Fruit fly (Drosophila melanogaster): ENCODE results near the gene ome.
A peak's percentile ranks its signal among the peaks of the same experiment; 100 is the strongest.

ome gene

DNA sequence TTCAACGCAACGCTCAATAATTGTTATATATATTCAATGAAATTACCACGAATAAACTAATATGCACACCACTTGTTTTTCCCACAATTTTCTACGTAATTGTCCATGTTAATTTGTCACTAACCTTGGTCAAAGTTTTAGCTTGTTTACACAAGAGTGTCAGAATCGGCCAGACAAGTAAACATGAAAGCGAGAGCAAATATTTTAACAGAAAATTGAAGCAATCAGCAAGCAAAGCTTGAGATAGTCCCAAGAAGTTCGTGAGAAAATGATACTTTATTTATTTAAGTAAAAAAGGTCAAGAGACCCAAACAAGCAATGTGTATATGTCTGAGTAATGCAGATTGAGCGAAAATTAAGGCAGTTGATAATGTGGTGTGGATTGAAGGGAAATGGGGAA, 35.4 kb downstream of the ome start (continued):
- TF ChIP-seq CG18599 (GFP tag; optimal IDR thresholded peaks at IDR 0.05), result peak; percentile 64
- no peak for TF ChIP-seq Scr (GFP tag; IDR thresholded peaks at IDR 0.05; ENCODE audit: partially characterized antibody)
- TF ChIP-seq sug (tag; optimal IDR thresholded peaks at IDR 0.05), result peak; percentile 4
- TF ChIP-seq CG3281 (GFP tag; optimal IDR thresholded peaks at IDR 0.05), result peak; percentile 65
- TF ChIP-seq pho (GFP tag; optimal IDR thresholded peaks at IDR 0.05), result peak; percentile 46
- TF ChIP-seq CG18619 (GFP tag; optimal IDR thresholded peaks at IDR 0.05), result peak; percentile 50
- no peak for TF ChIP-seq dm (GFP tag; optimal IDR thresholded peaks at IDR 0.05)
- no peak for TF ChIP-seq dimm (GFP tag; IDR thresholded peaks at IDR 0.05)
- peak; percentile 44 for TF ChIP-seq dmrt99B (tag; optimal IDR thresholded peaks at IDR 0.05)
- TF ChIP-seq CG10209 (GFP tag; optimal IDR thresholded peaks at IDR 0.05), result peak; percentile 56
- TF ChIP-seq Rx (GFP tag; IDR thresholded peaks at IDR 0.05), result no peak
- TF ChIP-seq CG18476 (GFP tag; optimal IDR thresholded peaks at IDR 0.05), result peak; percentile 41
- TF ChIP-seq Sox102F (GFP tag; optimal IDR thresholded peaks at IDR 0.05), result peak; percentile 46
- peak; percentile 40 for TF ChIP-seq CG9876 (GFP tag; optimal IDR thresholded peaks at IDR 0.05)
- TF ChIP-seq sna (GFP tag; IDR thresholded peaks at IDR 0.05; ENCODE audit: partially characterized antibody), result no peak
- no peak for TF ChIP-seq CG6791 (GFP tag; IDR thresholded peaks at IDR 0.05; ENCODE audit: partially characterized antibody)
- TF ChIP-seq nerfin-2 (GFP tag; IDR thresholded peaks at IDR 0.05; ENCODE audit: partially characterized antibody), result no peak
- TF ChIP-seq CG14050 (GFP tag; IDR thresholded peaks at IDR 0.05), result no peak
- TF ChIP-seq CG10462 (GFP tag; optimal IDR thresholded peaks at IDR 0.05), result peak; percentile 3
- peak; percentile 12 for TF ChIP-seq Mes4 (GFP tag; optimal IDR thresholded peaks at IDR 0.05)
- no peak for TF ChIP-seq CG12299 (tag; optimal IDR thresholded peaks at IDR 0.05)
- TF ChIP-seq Awh (GFP tag; IDR thresholded peaks at IDR 0.05), result peak; percentile 66
- TF ChIP-seq CG3065 (GFP tag; optimal IDR thresholded peaks at IDR 0.05), result no peak
- TF ChIP-seq exex (tag; optimal IDR thresholded peaks at IDR 0.05), result peak; percentile 23
- peak; percentile 71 for TF ChIP-seq bab2 (GFP tag; optimal IDR thresholded peaks at IDR 0.05)
- no peak for TF ChIP-seq Ets65A (GFP tag)
- peak; percentile 1 for TF ChIP-seq Ets97D (GFP tag; optimal IDR thresholded peaks at IDR 0.05)
- TF ChIP-seq CG6765 (GFP tag; optimal IDR thresholded peaks at IDR 0.05), result peak; percentile 59
- peak; percentile 53 for TF ChIP-seq Vsx1 (GFP tag; optimal IDR thresholded peaks at IDR 0.05)
- TF ChIP-seq CG12744 (GFP tag; optimal IDR thresholded peaks at IDR 0.05), result peak; percentile 56
- peak; percentile 35 for TF ChIP-seq CoRest (tag; optimal IDR thresholded peaks at IDR 0.05)
- no peak for TF ChIP-seq Spps (tag; optimal IDR thresholded peaks at IDR 0.05)
- peak; percentile 39; the same call in 1 of the 2 replicates for TF ChIP-seq CG11696 (GFP tag; IDR thresholded peaks at IDR 0.05)
- peak in 1 of 2 experiments; percentile 4 for TF ChIP-seq Trl (optimal IDR thresholded peaks at IDR 0.05)
- peak; percentile 62 for TF ChIP-seq Trl (GFP tag; optimal IDR thresholded peaks at IDR 0.05)
- no peak for TF ChIP-seq CG17802 (tag; optimal IDR thresholded peaks at IDR 0.05)
- TF ChIP-seq vnd (GFP tag; IDR thresholded peaks at IDR 0.05; ENCODE audit: partially characterized antibody), result no peak
- TF ChIP-seq CG11723 (GFP tag; optimal IDR thresholded peaks at IDR 0.05), result no peak
- peak; percentile 54 for TF ChIP-seq CG12769 (tag; optimal IDR thresholded peaks at IDR 0.05)
- 0 out of 2 replicates have a peak, but pooled peaks have one; percentile 10 for TF ChIP-seq CG43689 (GFP tag; IDR thresholded peaks at IDR 0.05)
- TF ChIP-seq HmgZ (tag; optimal IDR thresholded peaks at IDR 0.05), result no peak
- no peak for TF ChIP-seq unc-4 (GFP tag; IDR thresholded peaks at IDR 0.05; ENCODE audit: partially characterized antibody)
- peak; percentile 64 for TF ChIP-seq Fer1 (GFP tag; optimal IDR thresholded peaks at IDR 0.05)
- 0 out of 2 replicates have a peak, but pooled peaks have one; percentile 27 for TF ChIP-seq Poxn (GFP tag; IDR thresholded peaks at IDR 0.05)
- 0 out of 2 replicates have a peak, but pooled peaks have one; percentile 26 for TF ChIP-seq Ada2b (GFP tag; IDR thresholded peaks at IDR 0.05)
- TF ChIP-seq CG10147 (GFP tag; optimal IDR thresholded peaks at IDR 0.05), result peak; percentile 54
- no peak for TF ChIP-seq ro (GFP tag; IDR thresholded peaks at IDR 0.05)
- peak; percentile 69 for TF ChIP-seq CG11247 (GFP tag; IDR thresholded peaks at IDR 0.05)
- peak; percentile 52 for TF ChIP-seq mam (GFP tag; optimal IDR thresholded peaks at IDR 0.05)
- TF ChIP-seq B-H2 (GFP tag; optimal IDR thresholded peaks at IDR 0.05), result peak; percentile 36
- TF ChIP-seq CG16813 (GFP tag; IDR thresholded peaks at IDR 0.05; ENCODE audit: partially characterized antibody), result no peak

Data from whole organism, embryonic.